Worm (Caenorhabditis elegans) whole organism, young adult: ENCODE results near the gene acr-8.

ENCODE experiments used
- B0035.1 ChIP-seq: sonication (generic microtip); optimal IDR thresholded peaks from 2 replicates; lab custom pipeline; 2016; ENCODE audit warnings: missing genetic modification characterization, mild to moderate bottlenecking, missing compliant biosample characterization, missing genotype, missing genetic modification reagents
- F37B4.10 ChIP-seq: fragments of 200-800 bp; sonication (Bioruptor generic); IDR thresholded peaks from 2 replicates; pipeline ENCODE4 v1.3.6; 2022; ENCODE audit warnings: missing genetic modification characterization, missing compliant biosample characterization
- F52B5.7 ChIP-seq: sonication (generic microtip); optimal IDR thresholded peaks from 2 replicates; lab custom pipeline; 2016; ENCODE audit warnings: mild to moderate bottlenecking, missing genetic modification characterization, missing compliant biosample characterization
- F57C9.4 ChIP-seq: sonication (generic microtip); optimal IDR thresholded peaks from 2 replicates; lab custom pipeline; 2017; ENCODE audit warnings: mild to moderate bottlenecking, missing genetic modification characterization, missing compliant biosample characterization
- T26A5.8 ChIP-seq: sonication (generic microtip); optimal IDR thresholded peaks from 2 replicates; lab custom pipeline; 2016; ENCODE audit warnings: missing genetic modification characterization, missing compliant biosample characterization
- Y67H2A.10 ChIP-seq: fragments of 200-800 bp; sonication (Bioruptor generic); conservative IDR thresholded peaks from 2 replicates; pipeline ENCODE4 v1.3.6; 2022; ENCODE audit warnings: missing genetic modification reagents, missing genetic modification characterization, missing compliant biosample characterization
- Y79H2A.3 ChIP-seq: fragments of 200-800 bp; sonication (Bioruptor generic); conservative IDR thresholded peaks from 2 replicates; pipeline ENCODE4 v1.3.6; 2022; ENCODE audit warnings: missing genetic modification reagents, missing genetic modification characterization, missing compliant biosample characterization
- akir-1 ChIP-seq: fragments of 200-800 bp; sonication (Bioruptor generic); optimal IDR thresholded peaks from 2 replicates; lab custom pipeline; 2018; ENCODE audit warnings: mild to moderate bottlenecking, missing genetic modification characterization, moderate library complexity, missing compliant biosample characterization
- attf-6 ChIP-seq: fragments of 200-800 bp; sonication (Bioruptor generic); IDR thresholded peaks from 2 replicates; pipeline ENCODE4 v1.3.6; 2022; ENCODE audit warnings: missing genetic modification reagents, missing genetic modification characterization, missing compliant biosample characterization
- bed-1 ChIP-seq: fragments of 200-800 bp; sonication (Bioruptor generic); IDR thresholded peaks from 2 replicates; pipeline ENCODE4 v1.3.6; 2022; ENCODE audit warnings: missing genetic modification reagents, missing genetic modification characterization, missing compliant biosample characterization
- ccch-3 ChIP-seq: fragments of 200-800 bp; sonication (Bioruptor generic); optimal IDR thresholded peaks from 2 replicates; lab custom pipeline; 2018; ENCODE audit warnings: mild to moderate bottlenecking, missing genetic modification characterization, missing compliant biosample characterization
- cebp-1 ChIP-seq, 2 experiments: fragments of 200-800 bp in 1 of 2; sonication (Bioruptor generic) in 1 of 2; sonication (generic microtip) in 1 of 2; IDR thresholded peaks in 1 of 2; optimal IDR thresholded peaks in 1 of 2; 2 replicates each; pipeline versions ENCODE4 v1.3.6 to Lab custom; 2017 to 2022; ENCODE audit warnings: missing compliant biosample characterization in 2 of 2, missing genetic modification characterization in 2 of 2, mild to moderate bottlenecking in 1 of 2, missing genetic modification reagents in 1 of 2, moderate library complexity in 1 of 2
- ceh-27 ChIP-seq: fragments of 200-800 bp; sonication (Bioruptor generic); optimal IDR thresholded peaks from 2 replicates; lab custom pipeline; 2018; ENCODE audit warnings: mild to moderate bottlenecking, missing genetic modification characterization, moderate library complexity, missing compliant biosample characterization
- ets-4 ChIP-seq: fragments of 200-800 bp; sonication (Bioruptor generic); optimal IDR thresholded peaks from 2 replicates; lab custom pipeline; 2018; ENCODE audit warnings: mild to moderate bottlenecking, missing genetic modification characterization, missing compliant biosample characterization
- hrde-1 ChIP-seq: sonication (generic microtip); optimal IDR thresholded peaks from 2 replicates; lab custom pipeline; 2016; ENCODE audit warnings: missing genetic modification characterization, mild to moderate bottlenecking, missing compliant biosample characterization, moderate library complexity, missing genotype, missing genetic modification reagents, borderline replicate concordance
- let-607 ChIP-seq, 2 experiments: fragments of 200-800 bp in 1 of 2; sonication (Bioruptor generic) in 1 of 2; sonication (generic microtip) in 1 of 2; optimal IDR thresholded peaks; 2 replicates each; lab custom pipeline; 2016 to 2018; ENCODE audit warnings: mild to moderate bottlenecking in 2 of 2, missing compliant biosample characterization in 2 of 2, missing genetic modification characterization in 2 of 2, moderate library complexity in 2 of 2, missing genotype in 1 of 2
- lin-35 ChIP-seq, 3 experiments: fragments of 150-350 bp in 2 of 3; sonication (generic microtip) in 1 of 3; optimal IDR thresholded peaks; 2 replicates each; lab custom pipeline; 2014 to 2018; ENCODE audit warnings: missing biosample characterization in 3 of 3, missing genetic modification characterization in 3 of 3, missing genetic modification reagents in 3 of 3
- lin-40 ChIP-seq: sonication (generic microtip); optimal IDR thresholded peaks from 2 replicates; lab custom pipeline; 2016; ENCODE audit warnings: missing genetic modification characterization, mild to moderate bottlenecking, missing compliant biosample characterization, missing genotype, missing genetic modification reagents
- lir-1 ChIP-seq: fragments of 200-800 bp; sonication (Bioruptor generic); conservative IDR thresholded peaks from 2 replicates; pipeline ENCODE4 v1.3.6; 2022; ENCODE audit warnings: missing genetic modification reagents, missing genetic modification characterization, missing compliant biosample characterization
- lsl-1 ChIP-seq: fragments of 200-800 bp; sonication (Bioruptor generic); optimal IDR thresholded peaks from 2 replicates; lab custom pipeline; 2018; ENCODE audit warnings: mild to moderate bottlenecking, missing genetic modification characterization, moderate library complexity, missing compliant biosample characterization
- madf-10 ChIP-seq: sonication (generic microtip); optimal IDR thresholded peaks from 2 replicates; lab custom pipeline; 2016; ENCODE audit warnings: mild to moderate bottlenecking, missing genetic modification characterization, missing compliant biosample characterization
- mcd-1 ChIP-seq: fragments of 200-800 bp; sonication (Bioruptor generic); IDR thresholded peaks from 2 replicates; pipeline ENCODE4 v1.3.6; 2022; ENCODE audit warnings: missing genetic modification reagents, missing genetic modification characterization, missing compliant biosample characterization
- pha-4 ChIP-seq: fragments of 150-350 bp; sonication (generic microtip); optimal IDR thresholded peaks from 2 replicates; lab custom pipeline; 2014; ENCODE audit warnings: missing biosample characterization, missing genetic modification reagents, missing genetic modification characterization
- repo-1 ChIP-seq: sonication (generic microtip); optimal IDR thresholded peaks from 2 replicates; lab custom pipeline; 2017; ENCODE audit warnings: mild to moderate bottlenecking, missing genetic modification characterization, missing compliant biosample characterization
- sea-2 ChIP-seq: fragments of 200-800 bp; sonication (Bioruptor generic); IDR thresholded peaks from 2 replicates; pipeline ENCODE4 v1.3.6; 2022; ENCODE audit warnings: missing genetic modification characterization, missing compliant biosample characterization
- snpc-1.3 ChIP-seq: sonication (generic microtip); optimal IDR thresholded peaks from 2 replicates; lab custom pipeline; 2017; ENCODE audit warnings: missing genetic modification characterization, mild to moderate bottlenecking, missing compliant biosample characterization, antibody characterized with exemption, moderate library complexity, missing genotype, missing genetic modification reagents; ENCODE audit not compliant: insufficient read depth
- tlf-1 ChIP-seq: fragments of 200-800 bp; sonication (Bioruptor generic); optimal IDR thresholded peaks from 2 replicates; lab custom pipeline; 2018; ENCODE audit warnings: mild to moderate bottlenecking, missing genetic modification characterization, missing compliant biosample characterization
- unc-62 ChIP-seq: fragments of 150-350 bp; optimal IDR thresholded peaks from 2 replicates; lab custom pipeline; 2014; ENCODE audit warnings: missing biosample characterization, missing genetic modification reagents, missing genetic modification characterization
- zfh-2 ChIP-seq: fragments of 200-800 bp; sonication (Bioruptor generic); conservative IDR thresholded peaks from 2 replicates; pipeline ENCODE4 v1.3.6; 2022; ENCODE audit warnings: missing genetic modification reagents, missing genetic modification characterization, missing compliant biosample characterization
- ztf-6 ChIP-seq: fragments of 200-800 bp; sonication (Bioruptor generic); IDR thresholded peaks from 2 replicates; pipeline ENCODE4 v1.3.6; 2022; ENCODE audit warnings: missing genetic modification reagents, missing genetic modification characterization, missing compliant biosample characterization

The acr-8 gene

DNA sequence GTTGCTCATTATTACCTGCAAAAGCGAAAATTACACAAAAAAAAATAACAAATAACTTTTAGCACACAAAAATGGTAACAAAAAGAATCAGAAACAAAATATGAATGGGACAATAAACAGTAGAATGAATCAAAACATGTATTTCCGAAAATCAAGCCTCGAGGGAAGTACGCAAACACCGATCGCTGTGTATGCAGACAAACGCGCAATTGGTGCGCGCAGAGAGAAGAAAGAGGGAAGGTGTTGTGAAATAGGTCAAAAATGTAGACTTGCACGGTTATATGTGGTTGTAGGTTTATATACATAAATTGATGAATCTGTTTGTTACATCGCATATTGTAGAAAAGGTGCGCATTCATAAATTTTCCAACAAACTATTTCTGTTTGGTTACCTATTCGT is 7.2 kb downstream of the acr-8 start, which contains the start of gene cdk-11.2 (continued):
- TF ChIP-seq lin-35 (GFP tag; optimal IDR thresholded peaks at IDR 0.05; lab: Kevin White, UChicago): peak in 1 of 3 experiments; percentile 43

DNA sequence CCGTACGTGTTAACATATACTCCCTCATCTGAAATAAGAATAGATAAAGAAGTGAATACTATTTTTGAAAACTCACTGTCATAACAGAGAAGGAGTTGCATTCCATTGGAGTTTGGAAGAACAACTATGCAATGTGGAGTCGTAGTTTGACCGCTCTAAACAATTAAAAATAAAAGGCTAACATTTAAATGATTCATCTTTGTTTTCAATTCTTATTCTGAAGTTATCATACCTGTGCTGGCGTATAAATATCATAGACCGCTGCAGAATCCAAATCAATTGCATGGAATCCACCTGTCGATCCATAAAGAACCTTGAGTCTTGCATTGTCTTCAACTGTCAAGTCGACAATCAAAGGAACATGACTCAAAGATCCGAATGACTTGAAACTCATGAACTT is 10.2 kb downstream of the acr-8 start:
- TF ChIP-seq F57C9.4 (no peak), hrde-1 (tag; lab: Kevin White, UChicago) (no peak), akir-1 (GFP tag; lab: Kevin White, UChicago) (no peak), sea-2 (no peak), lsl-1 (GFP tag; lab: Kevin White, UChicago) (no peak), bed-1 (GFP tag; lab: Robert Waterston, UW) (no peak), ets-4 (GFP tag; lab: Kevin White, UChicago) (no peak), ztf-6 (GFP tag; lab: Robert Waterston, UW) (no peak), ccch-3 (GFP tag; lab: Kevin White, UChicago) (no peak), snpc-1.3 (tag; lab: Kevin White, UChicago) (no peak), let-607 (tag; optimal IDR thresholded peaks at IDR 0.05; lab: Kevin White, UChicago) (no peak), mcd-1 (GFP tag; lab: Robert Waterston, UW) (no peak)
- TF ChIP-seq, all 124 proteins: peak for 0

DNA sequence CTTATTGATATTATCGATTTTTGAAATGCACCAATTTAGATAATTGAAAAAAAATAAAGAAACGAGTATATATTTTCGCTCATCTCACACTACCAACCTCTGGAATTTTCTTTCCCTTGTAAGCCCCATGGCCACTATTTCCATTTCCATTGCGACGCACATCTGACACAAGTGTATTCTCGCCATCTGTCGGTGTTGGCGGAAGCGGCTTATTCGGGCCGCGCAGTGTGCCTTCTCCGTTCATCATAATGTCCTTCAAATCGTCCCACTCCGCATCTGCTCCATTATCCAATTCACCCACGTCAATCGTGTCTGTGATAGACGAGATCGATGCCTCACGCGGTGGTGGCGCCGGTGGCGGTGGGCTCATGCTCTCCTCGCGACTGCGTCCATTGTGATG is 12.2 kb downstream of the acr-8 start:
- TF ChIP-seq zfh-2 (GFP tag; lab: Robert Waterston, UW) (peak; percentile 63), B0035.1 (tag; lab: Kevin White, UChicago) (no peak)

ce11 chrX:10428109-10428508 is 15.6 kb downstream of the acr-8 start:
- TF ChIP-seq ccch-3 (GFP tag; lab: Kevin White, UChicago) (no peak), Y67H2A.10 (no peak), cebp-1 (GFP tag; IDR thresholded peaks at IDR 0.05; lab: Robert Waterston, UW) (peak; percentile 58; the same call in 1 of the 2 replicates), cebp-1 (tag; optimal IDR thresholded peaks at IDR 0.05; lab: Kevin White, UChicago) (peak; percentile 90)

DNA sequence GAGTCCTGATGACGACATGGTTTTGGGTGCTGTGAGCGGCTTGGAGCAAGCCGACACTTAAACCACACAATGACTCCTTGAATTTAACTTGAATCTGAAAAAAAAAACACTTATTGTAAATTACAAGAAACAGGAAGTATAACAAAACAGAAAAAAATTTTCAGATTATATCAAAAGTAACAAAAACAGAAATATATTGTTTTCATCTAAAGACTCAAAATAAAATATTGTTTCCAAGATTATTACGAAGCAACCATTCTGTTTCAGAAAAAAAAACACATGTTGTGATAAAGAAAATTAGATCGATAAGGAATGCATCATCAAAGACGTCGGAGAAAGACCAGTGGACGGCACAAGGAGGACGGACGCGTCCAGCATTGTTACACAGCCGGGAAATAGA is 16.0 kb downstream of the acr-8 start, which contains the start of gene mig-15:
Gene mig-15 (minus strand): TSS at position 101 of the 400 bp plus-strand sequence.
- TF ChIP-seq F37B4.10 (GFP tag; lab: Robert Waterston, UW) (no peak), tlf-1 (GFP tag; lab: Kevin White, UChicago) (no peak)

DNA sequence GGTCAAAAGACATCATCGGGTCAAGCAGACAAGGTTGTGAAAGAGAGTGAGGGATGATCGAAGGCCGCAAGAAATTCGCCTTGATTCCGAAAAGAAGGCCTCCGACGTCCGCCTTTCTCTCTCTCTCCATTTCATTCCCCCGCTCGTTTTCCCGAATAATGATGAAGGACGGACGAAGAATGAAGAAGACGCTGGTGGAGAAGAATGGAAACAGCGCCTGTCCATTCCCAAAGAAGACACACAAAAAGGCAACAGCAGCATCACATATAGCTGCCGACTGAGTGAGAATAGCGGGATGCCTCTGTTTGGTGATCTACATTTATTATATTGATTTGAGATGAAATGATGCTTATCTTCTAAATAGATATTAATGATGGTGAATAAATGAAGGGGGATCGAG is 16.7 kb downstream of the acr-8 start:
- TF ChIP-seq attf-6 (GFP tag; lab: Robert Waterston, UW): no peak
- TF ChIP-seq lir-1 (GFP tag; lab: Robert Waterston, UW): no peak
- no peak for TF ChIP-seq repo-1 (tag; lab: Kevin White, UChicago)
- no peak for TF ChIP-seq unc-62 (GFP tag; lab: Kevin White, UChicago)
- TF ChIP-seq F52B5.7 (tag; lab: Kevin White, UChicago): no peak
- no peak for TF ChIP-seq ceh-27
- no peak for TF ChIP-seq madf-10 (tag; lab: Kevin White, UChicago)
- no peak for TF ChIP-seq lin-40 (tag; lab: Kevin White, UChicago)
- TF ChIP-seq pha-4 (tag; lab: Kevin White, UChicago): no peak
- no peak for TF ChIP-seq T26A5.8
- TF ChIP-seq Y79H2A.3 (GFP tag; lab: Robert Waterston, UW): no peak
- no peak for TF ChIP-seq F37B4.10 (GFP tag; lab: Robert Waterston, UW)
- no peak for TF ChIP-seq ets-4 (GFP tag; lab: Kevin White, UChicago)
- TF ChIP-seq, all 124 proteins: peak for 0
